Fruit fly (Drosophila melanogaster) whole organism, embryonic: ENCODE measurements around the gene Lsm12a.

Experiments
- Atf3 ChIP-seq: fragments of 200-800 bp; sonication (Bioruptor generic); optimal IDR thresholded peaks from 3 replicates; lab custom pipeline; 2016; ENCODE audit warnings: missing biosample characterization, missing genetic modification characterization
- B-H1 ChIP-seq: fragments of 200-800 bp; sonication (Bioruptor generic); IDR thresholded peaks from 3 replicates; pipeline ENCODE4 v1.3.6; 2022; ENCODE audit warnings: missing biosample characterization, missing genetic modification characterization
- C15 ChIP-seq: fragments of 200-800 bp; sonication (Bioruptor generic); IDR thresholded peaks from 3 replicates; pipeline ENCODE4 v1.3.6; 2022; ENCODE audit warnings: missing biosample characterization, missing genetic modification characterization
- CG10565 ChIP-seq: fragments of 200-800 bp; sonication (Bioruptor generic); optimal IDR thresholded peaks from 3 replicates; lab custom pipeline; 2016; ENCODE audit warnings: missing biosample characterization, mild to moderate bottlenecking, missing genetic modification characterization
- CG12155 ChIP-seq: fragments of 200-800 bp; sonication (Bioruptor generic); optimal IDR thresholded peaks from 3 replicates; lab custom pipeline; 2016; ENCODE audit warnings: missing biosample characterization, missing genetic modification characterization
- CG15514 ChIP-seq: fragments of 200-800 bp; sonication (Bioruptor generic); optimal IDR thresholded peaks from 3 replicates; lab custom pipeline; 2017; ENCODE audit warnings: missing biosample characterization, missing genetic modification characterization, mild to moderate bottlenecking, moderate library complexity, missing genetic modification reagents
- CG1603 ChIP-seq: fragments of 200-800 bp; sonication (Bioruptor generic); optimal IDR thresholded peaks from 2 replicates; lab custom pipeline; 2019; ENCODE audit warnings: missing biosample characterization, mild to moderate bottlenecking, missing genetic modification characterization, moderate library complexity
- CG17361 ChIP-seq: fragments of 200-800 bp; sonication (Bioruptor generic); IDR thresholded peaks from 3 replicates; pipeline ENCODE4 v1.3.6; 2022; ENCODE audit warnings: missing biosample characterization, missing genetic modification characterization
- CG30431 ChIP-seq: fragments of 200-800 bp; sonication (Bioruptor generic); optimal IDR thresholded peaks from 2 replicates; lab custom pipeline; 2017; ENCODE audit warnings: missing biosample characterization, missing genetic modification characterization
- CG34422 ChIP-seq: fragments of 200-800 bp; sonication (Bioruptor generic); IDR thresholded peaks from 3 replicates; pipeline ENCODE4 v1.3.6; 2022; ENCODE audit warnings: missing biosample characterization, missing genetic modification characterization
- CG3838 ChIP-seq: fragments of 200-800 bp; sonication (Bioruptor generic); optimal IDR thresholded peaks from 3 replicates; lab custom pipeline; 2016; ENCODE audit warnings: missing biosample characterization, missing genetic modification characterization
- CG4360 ChIP-seq: fragments of 200-800 bp; sonication (Bioruptor generic); IDR thresholded peaks from 2 replicates; pipeline ENCODE4 v1.3.6; 2022; ENCODE audit warnings: missing biosample characterization, missing genetic modification characterization
- CG6791 ChIP-seq: fragments of 200-800 bp; sonication (Bioruptor generic); IDR thresholded peaks from 3 replicates; pipeline ENCODE4 v1.3.6; 2022; ENCODE audit warnings: missing biosample characterization, missing genetic modification characterization; ENCODE audit not compliant: partially characterized antibody
- CG9437 ChIP-seq: fragments of 200-800 bp; sonication (Bioruptor generic); optimal IDR thresholded peaks from 2 replicates; lab custom pipeline; 2018; ENCODE audit warnings: missing biosample characterization, mild to moderate bottlenecking, missing genetic modification characterization
- CG9727 ChIP-seq: fragments of 200-800 bp; sonication (Bioruptor generic); optimal IDR thresholded peaks from 3 replicates; lab custom pipeline; 2017; ENCODE audit warnings: missing biosample characterization, mild to moderate bottlenecking, missing genetic modification characterization
- D19B ChIP-seq: fragments of 200-800 bp; sonication (Bioruptor generic); optimal IDR thresholded peaks from 2 replicates; lab custom pipeline; 2017; ENCODE audit warnings: missing biosample characterization, mild to moderate bottlenecking, missing genetic modification characterization
- Dip3 ChIP-seq: fragments of 200-800 bp; sonication (Bioruptor generic); optimal IDR thresholded peaks from 3 replicates; lab custom pipeline; 2016; ENCODE audit warnings: missing biosample characterization, missing genetic modification characterization
- E2f1 ChIP-seq: fragments of 200-800 bp; sonication (Bioruptor generic); IDR thresholded peaks from 2 replicates; pipeline ENCODE4 v1.3.6; 2022; ENCODE audit warnings: missing biosample characterization, missing genetic modification characterization
- Meics ChIP-seq: fragments of 200-800 bp; sonication (Bioruptor generic); optimal IDR thresholded peaks from 2 replicates; lab custom pipeline; 2017; ENCODE audit warnings: missing biosample characterization, mild to moderate bottlenecking, missing genetic modification characterization
- Myb ChIP-seq: fragments of 200-800 bp; sonication (Bioruptor generic); optimal IDR thresholded peaks from 2 replicates; lab custom pipeline; 2016; ENCODE audit warnings: missing biosample characterization, missing genetic modification characterization
- Ptx1 ChIP-seq: fragments of 200-800 bp; sonication (Bioruptor generic); IDR thresholded peaks from 2 replicates; pipeline ENCODE4 v1.3.6; 2022; ENCODE audit warnings: missing biosample characterization, missing genetic modification characterization
- Rx ChIP-seq: fragments of 200-800 bp; sonication (Bioruptor generic); IDR thresholded peaks from 2 replicates; pipeline ENCODE4 v1.3.6; 2022; ENCODE audit warnings: missing biosample characterization, missing genetic modification characterization
- Sox100B ChIP-seq: fragments of 200-800 bp; sonication (Bioruptor generic); optimal IDR thresholded peaks from 3 replicates; lab custom pipeline; 2018; ENCODE audit warnings: missing biosample characterization, mild to moderate bottlenecking, missing genetic modification characterization
- Spps ChIP-seq: fragments of 200-800 bp; sonication (Bioruptor generic); optimal IDR thresholded peaks from 2 replicates; lab custom pipeline; 2018; ENCODE audit warnings: missing biosample characterization, mild to moderate bottlenecking, missing genetic modification characterization
- Taf1 ChIP-seq: fragments of 200-800 bp; sonication (Bioruptor generic); IDR thresholded peaks from 2 replicates; pipeline ENCODE4 v1.3.6; 2022; ENCODE audit warnings: missing biosample characterization, missing genetic modification characterization
- abd-A ChIP-seq: fragments of 200-800 bp; sonication (Bioruptor generic); optimal IDR thresholded peaks from 3 replicates; lab custom pipeline; 2019; ENCODE audit warnings: missing biosample characterization, mild to moderate bottlenecking, missing genetic modification characterization, moderate library complexity
- ato ChIP-seq: fragments of 200-800 bp; sonication (Bioruptor generic); IDR thresholded peaks from 2 replicates; pipeline ENCODE4 v1.3.6; 2022; ENCODE audit warnings: missing biosample characterization, missing genetic modification characterization; ENCODE audit not compliant: partially characterized antibody
- az2 ChIP-seq: fragments of 200-800 bp; sonication (Bioruptor generic); optimal IDR thresholded peaks from 3 replicates; lab custom pipeline; 2016; ENCODE audit warnings: missing biosample characterization, missing genetic modification characterization
- ci ChIP-seq: fragments of 200-800 bp; sonication (Bioruptor generic); IDR thresholded peaks from 3 replicates; pipeline ENCODE4 v1.3.6; 2022; ENCODE audit warnings: missing biosample characterization, missing genetic modification characterization
- ems ChIP-seq: fragments of 200-800 bp; sonication (Bioruptor generic); optimal IDR thresholded peaks from 3 replicates; lab custom pipeline; 2016; ENCODE audit warnings: missing biosample characterization, missing genetic modification characterization
- exex ChIP-seq: fragments of 200-800 bp; sonication (Bioruptor generic); optimal IDR thresholded peaks from 4 replicates; lab custom pipeline; 2018; ENCODE audit warnings: missing biosample characterization, mild to moderate bottlenecking, missing genetic modification characterization, moderate library complexity
- fd3F ChIP-seq: fragments of 200-800 bp; sonication (Bioruptor generic); optimal IDR thresholded peaks from 2 replicates; lab custom pipeline; 2018; ENCODE audit warnings: missing biosample characterization, mild to moderate bottlenecking, missing genetic modification characterization, moderate library complexity
- gsb ChIP-seq: fragments of 200-800 bp; sonication (Bioruptor generic); IDR thresholded peaks from 2 replicates; pipeline ENCODE4 v1.3.6; 2022; ENCODE audit warnings: missing biosample characterization, missing genetic modification characterization
- gsb-n ChIP-seq: fragments of 200-800 bp; sonication (Bioruptor generic); optimal IDR thresholded peaks from 3 replicates; lab custom pipeline; 2018; ENCODE audit warnings: missing biosample characterization, mild to moderate bottlenecking, missing genetic modification characterization
- gt ChIP-seq: fragments of 200-800 bp; sonication (Bioruptor generic); IDR thresholded peaks from 2 replicates; pipeline ENCODE4 v1.3.6; 2022; ENCODE audit warnings: missing biosample characterization, missing genetic modification characterization
- insv ChIP-seq, 2 experiments: fragments of 200-800 bp; sonication (Bioruptor generic); optimal IDR thresholded peaks; 3 replicates each; lab custom pipeline; 2016 to 2018; ENCODE audit warnings: missing biosample characterization in 2 of 2, missing genetic modification characterization in 2 of 2
- knrl ChIP-seq: fragments of 200-800 bp; sonication (Bioruptor generic); IDR thresholded peaks from 3 replicates; pipeline ENCODE4 v1.3.6; 2022; ENCODE audit warnings: missing biosample characterization, missing genetic modification characterization; ENCODE audit not compliant: partially characterized antibody
- lov ChIP-seq, 2 experiments: fragments of 200-800 bp in 1 of 2; fragments of >200 bp in 1 of 2; sonication (Bioruptor generic) in 1 of 2; IDR thresholded peaks in 1 of 2; optimal IDR thresholded peaks in 1 of 2; 2 replicates in 1 of 2; 3 replicates in 1 of 2; pipeline versions ENCODE4 v1.3.6 to Lab custom; 2017 to 2022; ENCODE audit warnings: missing biosample characterization in 1 of 2, missing genetic modification characterization in 1 of 2
- mam ChIP-seq: fragments of 200-800 bp; sonication (Bioruptor generic); optimal IDR thresholded peaks from 3 replicates; lab custom pipeline; 2016; ENCODE audit warnings: missing biosample characterization, missing genetic modification characterization
- mirr ChIP-seq: fragments of 200-800 bp; sonication (Bioruptor generic); optimal IDR thresholded peaks from 3 replicates; lab custom pipeline; 2018; ENCODE audit warnings: missing biosample characterization, mild to moderate bottlenecking, missing genetic modification characterization
- nau ChIP-seq: fragments of 200-800 bp; sonication (Bioruptor generic); optimal IDR thresholded peaks from 3 replicates; lab custom pipeline; 2017; ENCODE audit warnings: missing biosample characterization, mild to moderate bottlenecking, missing genetic modification characterization, missing genetic modification reagents
- oc ChIP-seq: fragments of 200-800 bp; sonication (Bioruptor generic); optimal IDR thresholded peaks from 2 replicates; lab custom pipeline; 2018; ENCODE audit warnings: missing biosample characterization, mild to moderate bottlenecking, missing genetic modification characterization, moderate library complexity
- pum ChIP-seq: fragments of 200-800 bp; sonication (Bioruptor generic); optimal IDR thresholded peaks from 2 replicates; lab custom pipeline; 2016; ENCODE audit warnings: missing biosample characterization, missing genetic modification characterization
- ro ChIP-seq: fragments of 200-800 bp; sonication (Bioruptor generic); IDR thresholded peaks from 2 replicates; pipeline ENCODE4 v1.3.6; 2022; ENCODE audit warnings: missing biosample characterization, missing genetic modification characterization
- run ChIP-seq: fragments of 200-800 bp; sonication (Bioruptor generic); optimal IDR thresholded peaks from 3 replicates; lab custom pipeline; 2018; ENCODE audit warnings: missing biosample characterization, mild to moderate bottlenecking, missing genetic modification characterization
- sc ChIP-seq, 3 experiments: fragments of >200 bp in 2 of 3; fragments of 200-800 bp in 1 of 3; sonication (Bioruptor generic) in 1 of 3; optimal IDR thresholded peaks; 2 replicates in 2 of 3; 3 replicates in 1 of 3; lab custom pipeline; 2017; ENCODE audit warnings: mild to moderate bottlenecking in 1 of 3, missing biosample characterization in 1 of 3, missing genetic modification characterization in 1 of 3, missing genetic modification reagents in 1 of 3
- seq ChIP-seq: fragments of 200-800 bp; sonication (Bioruptor generic); IDR thresholded peaks from 2 replicates; pipeline ENCODE4 v1.3.6; 2022; ENCODE audit warnings: missing biosample characterization, missing genetic modification characterization
- slou ChIP-seq: fragments of 200-800 bp; sonication (Bioruptor generic); optimal IDR thresholded peaks from 3 replicates; lab custom pipeline; 2016; ENCODE audit warnings: missing biosample characterization, missing genetic modification characterization
- tx ChIP-seq: fragments of 200-800 bp; sonication (Bioruptor generic); optimal IDR thresholded peaks from 2 replicates; lab custom pipeline; 2016; ENCODE audit warnings: missing biosample characterization, missing genetic modification characterization

The Lsm12a gene

DNA sequence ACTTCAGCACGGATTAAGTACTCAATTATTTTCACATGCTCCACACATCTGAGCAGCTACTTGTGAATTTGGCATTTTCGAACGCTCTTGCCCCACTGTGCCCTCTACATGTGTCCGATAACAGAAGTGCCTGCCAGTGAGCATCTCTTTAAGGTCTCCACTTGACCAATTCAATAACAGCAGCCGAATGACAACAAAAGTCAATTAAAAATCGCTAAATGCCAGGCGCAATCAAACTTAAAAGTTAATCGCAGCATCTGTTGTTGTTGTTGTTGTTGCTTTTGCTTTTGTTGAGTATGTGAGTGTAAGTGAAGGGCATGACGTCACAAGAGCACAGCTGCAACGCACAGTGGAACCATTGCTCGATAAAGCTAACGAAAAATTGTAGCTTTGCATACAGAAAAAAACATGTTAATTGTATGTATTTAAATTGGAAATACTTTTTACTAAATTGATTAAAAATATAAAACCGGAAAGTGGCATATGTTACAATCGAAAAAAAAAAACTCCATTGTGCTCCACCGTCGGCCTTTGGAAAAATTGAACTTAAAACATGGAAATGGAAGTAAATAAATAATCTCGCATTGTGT is 3.5 kb upstream of the Lsm12a start (continued):
- TF ChIP-seq Atf3 (GFP tag; lab: Kevin White, UChicago), result no peak
- no peak for TF ChIP-seq tx (GFP tag; lab: Kevin White, UChicago)
- TF ChIP-seq Ptx1, result peak; percentile 41; the same call in 1 of the 2 replicates
- TF ChIP-seq ems (GFP tag; lab: Kevin White, UChicago), result no peak
- TF ChIP-seq Rx (GFP tag; lab: Robert Waterston, UW), result peak; percentile 16; the same call in 1 of the 2 replicates
- TF ChIP-seq CG17361 (GFP tag; lab: Robert Waterston, UW), result peak; percentile 59; the same call in 2 of the 3 replicates
- no peak for TF ChIP-seq sc (optimal IDR thresholded peaks at IDR 0.05; lab: Kevin White, UChicago)
- TF ChIP-seq sc (GFP tag; optimal IDR thresholded peaks at IDR 0.05; lab: Kevin White, UChicago), result no peak
- TF ChIP-seq oc (tag; lab: Kevin White, UChicago), result no peak
- TF ChIP-seq gsb (GFP tag; lab: Robert Waterston, UW), result 0 out of 2 replicates have a peak, but pooled peaks have one; percentile 17
- no peak for TF ChIP-seq mirr
- peak; percentile 8 for TF ChIP-seq az2
- TF ChIP-seq CG34422 (GFP tag; lab: Robert Waterston, UW), result peak; percentile 58
- TF ChIP-seq CG9437 (GFP tag; lab: Kevin White, UChicago), result peak; percentile 4
- TF ChIP-seq insv (GFP tag; optimal IDR thresholded peaks at IDR 0.05; lab: Kevin White, UChicago), result no peak
- TF ChIP-seq CG3838, result no peak
- TF ChIP-seq slou (GFP tag; lab: Kevin White, UChicago), result no peak
- TF ChIP-seq ci, result peak; percentile 46; the same call in 1 of the 3 replicates
- peak; percentile 12; the same call in 1 of the 3 replicates for TF ChIP-seq B-H1 (GFP tag; lab: Robert Waterston, UW)
- no peak for TF ChIP-seq CG10565 (GFP tag; lab: Kevin White, UChicago)
- TF ChIP-seq gt, result no peak
- TF ChIP-seq abd-A (tag; lab: Kevin White, UChicago), result no peak
- no peak for TF ChIP-seq C15 (GFP tag; lab: Robert Waterston, UW)
- no peak for TF ChIP-seq ro
- TF ChIP-seq fd3F, result no peak
- no peak for TF ChIP-seq Myb (GFP tag; lab: Kevin White, UChicago)
- TF ChIP-seq seq (GFP tag; lab: Robert Waterston, UW), result peak; percentile 32; the same call in 1 of the 2 replicates
- TF ChIP-seq CG30431 (GFP tag; lab: Kevin White, UChicago), result no peak
- TF ChIP-seq lov (optimal IDR thresholded peaks at IDR 0.05; lab: Kevin White, UChicago), result no peak
- no peak for TF ChIP-seq lov (GFP tag; IDR thresholded peaks at IDR 0.05; lab: Robert Waterston, UW)
- TF ChIP-seq Taf1 (GFP tag; lab: Robert Waterston, UW), result no peak
- TF ChIP-seq Meics (GFP tag; lab: Kevin White, UChicago), result peak; percentile 19
- TF ChIP-seq CG1603 (tag; lab: Kevin White, UChicago), result peak; percentile 10
- TF ChIP-seq CG9727 (GFP tag; lab: Kevin White, UChicago), result peak; percentile 36
- TF ChIP-seq nau, result no peak
- peak; percentile 26; the same call in 1 of the 2 replicates for TF ChIP-seq E2f1 (GFP tag; lab: Robert Waterston, UW)
- TF ChIP-seq pum (GFP tag; lab: Kevin White, UChicago), result peak; percentile 6
- TF ChIP-seq CG12155 (GFP tag; lab: Kevin White, UChicago), result no peak
- TF ChIP-seq Dip3 (GFP tag; lab: Kevin White, UChicago), result no peak
- no peak for TF ChIP-seq ato
- TF ChIP-seq D19B (GFP tag; lab: Kevin White, UChicago), result peak; percentile 9
- TF ChIP-seq knrl, result no peak
- no peak for TF ChIP-seq gsb-n (tag; lab: Kevin White, UChicago)
- peak; percentile 81 for TF ChIP-seq CG4360 (GFP tag; lab: Robert Waterston, UW)
- TF ChIP-seq Spps (tag; lab: Kevin White, UChicago), result peak; percentile 18
- TF ChIP-seq CG15514 (GFP tag; lab: Kevin White, UChicago), result no peak
- TF ChIP-seq CG6791, result no peak
- peak; percentile 2 for TF ChIP-seq exex (tag; lab: Kevin White, UChicago)
- TF ChIP-seq Sox100B (GFP tag; lab: Kevin White, UChicago), result peak; percentile 3
- TF ChIP-seq run (tag; lab: Kevin White, UChicago), result no peak
- no peak for TF ChIP-seq mam (GFP tag; lab: Kevin White, UChicago)
